Worm (Caenorhabditis elegans) whole organism, L4 larva: ENCODE results near the gene cTel55X.1.

Experiments used
- aha-1 ChIP-seq: fragments of 150-350 bp; peaks from one replicate; lab custom pipeline; 2014; ENCODE audit warnings: missing biosample characterization, missing genetic modification characterization
- fos-1 ChIP-seq: fragments of 150-350 bp; optimal IDR thresholded peaks from 2 replicates; lab custom pipeline; 2014; ENCODE audit warnings: missing biosample characterization, missing genetic modification characterization
- gei-8 ChIP-seq: fragments of 200-800 bp; sonication (Bioruptor generic); optimal IDR thresholded peaks from 2 replicates; lab custom pipeline; 2018; ENCODE audit warnings: mild to moderate bottlenecking, missing genetic modification characterization, missing compliant biosample characterization
- mep-1 ChIP-seq: fragments of 150-350 bp; sonication (generic microtip); optimal IDR thresholded peaks from 3 replicates; lab custom pipeline; 2014; ENCODE audit warnings: missing biosample characterization, missing genetic modification characterization
- nhr-28 ChIP-seq: fragments of 150-350 bp; optimal IDR thresholded peaks from 2 replicates; lab custom pipeline; 2014; ENCODE audit warnings: missing biosample characterization, missing genetic modification characterization
- unc-39 ChIP-seq: sonication (generic microtip); optimal IDR thresholded peaks from 2 replicates; lab custom pipeline; 2017; ENCODE audit warnings: missing biosample characterization, missing genetic modification characterization
- ztf-11 ChIP-seq: fragments of 150-350 bp; optimal IDR thresholded peaks from 2 replicates; lab custom pipeline; 2014; ENCODE audit warnings: missing biosample characterization, missing genetic modification characterization

- TF ChIP-seq fos-1 (tag; lab: Kevin White, UChicago) (no peak), gei-8 (GFP tag; lab: Kevin White, UChicago) (no peak), ztf-11 (tag; lab: Kevin White, UChicago) (no peak), unc-39 (tag; lab: Kevin White, UChicago) (no peak), aha-1 (tag; lab: Kevin White, UChicago) (no peak), mep-1 (no peak), nhr-28 (no peak)
Measured at ce11 chrX:17674313-17674712, 40.4 kb upstream of the cTel55X.1 start.
